Fruit fly (Drosophila melanogaster) Kc167 (cell line): ENCODE measurements around the gene syd.

Experiments
- Myc ChIP-seq: fragments of >200 bp; optimal IDR thresholded peaks from 2 replicates; lab custom pipeline; 2017; ENCODE audit warnings: missing external identifiers
- Sin3A ChIP-seq: fragments of >200 bp; optimal IDR thresholded peaks from 2 replicates; lab custom pipeline; 2018; ENCODE audit warnings: missing external identifiers
- h ChIP-seq: fragments of >200 bp; optimal IDR thresholded peaks from 3 replicates; lab custom pipeline; 2018; ENCODE audit warnings: missing external identifiers
- insv ChIP-seq: fragments of >200 bp; optimal IDR thresholded peaks from 3 replicates; lab custom pipeline; 2018; ENCODE audit warnings: missing external identifiers
- psq ChIP-seq: fragments of >200 bp; optimal IDR thresholded peaks from 2 replicates; lab custom pipeline; 2017; ENCODE audit warnings: missing external identifiers
- ttk ChIP-seq: sonication (Bioruptor generic); optimal IDR thresholded peaks from 2 replicates; lab custom pipeline; 2017; ENCODE audit warnings: missing external identifiers

syd gene

dm6 chr3L:7914969-7915596 is 20.8 kb downstream of the syd start, which contains the start of gene Tmem43:
Tmem43 (minus strand) TSS chr3L:7915120.
- no peak for TF ChIP-seq psq (lab: Kevin White, UChicago)

- TF ChIP-seq h (lab: Kevin White, UChicago) = no peak
- no peak for TF ChIP-seq Myc (lab: Kevin White, UChicago)
- TF ChIP-seq Sin3A (lab: Kevin White, UChicago) = no peak
- no peak for TF ChIP-seq ttk (lab: Kevin White, UChicago)
- TF ChIP-seq psq (lab: Kevin White, UChicago) = no peak
- TF ChIP-seq insv (lab: Kevin White, UChicago) = no peak
Measured at dm6 chr3L:7911765-7912556, 24.0 kb downstream of the syd start, which contains the start of the genes pbl and CG8281. pbl (minus strand) TSS chr3L:7911954. CG8281 (plus strand) TSS chr3L:7912463.

DNA sequence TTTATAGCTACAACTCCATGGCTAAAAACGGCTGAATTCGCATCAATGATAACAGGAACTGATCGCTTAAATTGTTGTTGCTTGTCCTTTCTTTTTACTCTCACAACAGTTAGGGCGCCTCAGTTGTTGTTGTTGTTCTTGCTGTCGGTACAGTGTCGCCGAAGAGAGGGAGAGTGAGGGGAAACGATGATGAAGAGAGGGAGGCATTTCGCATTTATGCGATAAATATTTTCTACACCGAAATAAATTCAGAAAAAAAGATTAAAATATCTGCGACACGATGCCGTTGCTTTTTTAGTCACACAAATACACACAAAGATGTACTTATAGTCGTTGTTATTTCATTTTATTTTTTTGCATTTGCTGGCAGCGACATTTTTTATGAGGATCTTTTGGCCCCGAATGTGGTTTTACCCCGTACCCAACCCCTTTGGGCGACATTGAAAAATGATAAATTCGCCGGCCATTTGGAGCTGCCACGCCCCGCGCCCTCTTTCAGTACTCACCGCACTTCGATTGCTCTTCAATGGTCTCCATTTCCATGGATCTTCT is 24.9 kb downstream of the syd start:
- no peak for TF ChIP-seq ttk (lab: Kevin White, UChicago)
- no peak for TF ChIP-seq Myc (lab: Kevin White, UChicago)
- no peak for TF ChIP-seq Sin3A (lab: Kevin White, UChicago)
- no peak for TF ChIP-seq psq (lab: Kevin White, UChicago)
- no peak for TF ChIP-seq h (lab: Kevin White, UChicago)
- no peak for TF ChIP-seq insv (lab: Kevin White, UChicago)

dm6 chr3L:7909695-7910463 is 26.0 kb downstream of the syd start:
- TF ChIP-seq h (lab: Kevin White, UChicago) (no peak), Sin3A (lab: Kevin White, UChicago) (no peak), insv (lab: Kevin White, UChicago) (no peak), ttk (lab: Kevin White, UChicago) (no peak), Myc (lab: Kevin White, UChicago) (no peak), psq (lab: Kevin White, UChicago) (no peak)

DNA sequence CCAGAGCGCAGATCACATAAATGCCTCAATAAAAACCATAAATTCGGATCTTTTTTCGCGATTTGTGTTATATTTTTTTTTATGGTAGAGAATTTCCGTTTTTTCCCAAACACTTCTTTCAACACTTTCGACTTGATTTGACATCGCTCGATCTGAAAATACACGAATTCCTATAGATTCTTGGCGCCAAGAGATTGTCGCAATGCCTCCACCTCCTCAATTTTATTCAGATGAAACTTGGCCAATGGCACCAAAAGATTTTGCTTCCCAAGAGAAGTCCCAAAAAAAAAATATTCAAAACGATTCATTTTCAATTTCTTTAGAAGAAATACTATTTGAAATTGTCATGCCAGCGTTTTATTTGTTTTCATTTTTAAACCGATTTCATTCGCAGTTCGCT is 31.4 kb downstream of the syd start:
- TF ChIP-seq ttk (lab: Kevin White, UChicago) (no peak), Myc (lab: Kevin White, UChicago) (no peak)

dm6 chr3L:7903489-7904150 is 32.3 kb downstream of the syd start:
- TF ChIP-seq ttk (lab: Kevin White, UChicago) (no peak), Sin3A (lab: Kevin White, UChicago) (no peak)

DNA sequence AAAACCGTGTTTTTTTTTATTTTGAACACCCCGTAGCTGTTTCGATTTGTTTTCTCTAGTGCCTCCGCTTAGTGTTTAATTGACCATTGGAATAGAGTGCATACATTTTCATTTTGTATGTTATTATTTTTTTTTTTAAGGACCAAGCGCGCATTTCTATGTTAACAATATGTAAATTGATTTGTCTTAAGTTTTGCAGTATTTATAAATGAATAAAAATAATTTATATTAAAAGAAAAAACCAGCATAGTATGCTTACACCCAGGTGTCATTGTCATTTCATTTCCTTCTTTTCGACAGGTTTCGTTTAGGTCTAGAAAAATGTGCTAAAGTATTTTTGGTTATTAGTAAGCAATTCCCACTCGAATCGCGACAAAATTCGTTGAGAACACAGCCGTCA is 41.3 kb downstream of the syd start, which contains the start of gene eIF4E5:
eIF4E5 (plus strand) TSS at position 301 of the 400 bp plus-strand sequence.
- TF ChIP-seq Myc (lab: Kevin White, UChicago) (no peak), psq (lab: Kevin White, UChicago) (no peak), ttk (lab: Kevin White, UChicago) (no peak), Sin3A (lab: Kevin White, UChicago) (no peak), insv (lab: Kevin White, UChicago) (no peak)

dm6 chr3L:7893840-7894239 is 42.1 kb downstream of the syd start:
- TF ChIP-seq psq (lab: Kevin White, UChicago) = no peak
- no peak for TF ChIP-seq Myc (lab: Kevin White, UChicago)
- no peak for TF ChIP-seq insv (lab: Kevin White, UChicago)
- TF ChIP-seq h (lab: Kevin White, UChicago) = no peak
- no peak for TF ChIP-seq ttk (lab: Kevin White, UChicago)
- TF ChIP-seq Sin3A (lab: Kevin White, UChicago) = no peak

DNA sequence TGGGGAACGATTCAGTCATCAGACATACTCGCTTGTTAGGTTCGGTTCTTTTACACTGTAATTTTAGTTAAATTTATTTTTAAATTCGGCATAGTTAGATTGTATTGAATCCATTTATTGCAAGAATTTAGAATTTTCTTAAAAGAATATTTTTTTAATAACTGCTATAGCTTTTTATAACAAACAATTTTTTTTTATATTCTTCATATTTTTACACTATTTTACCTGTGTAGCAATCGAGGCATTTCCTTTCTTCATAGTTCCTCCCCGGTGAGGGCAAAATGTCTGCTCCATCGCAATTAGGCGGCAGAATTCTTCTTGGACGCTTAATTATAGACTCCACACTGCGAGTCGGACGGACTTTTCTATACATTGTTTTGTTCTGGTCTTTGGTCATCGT is 45.4 kb downstream of the syd start:
- TF ChIP-seq ttk (lab: Kevin White, UChicago) (no peak), Myc (lab: Kevin White, UChicago) (no peak)

DNA sequence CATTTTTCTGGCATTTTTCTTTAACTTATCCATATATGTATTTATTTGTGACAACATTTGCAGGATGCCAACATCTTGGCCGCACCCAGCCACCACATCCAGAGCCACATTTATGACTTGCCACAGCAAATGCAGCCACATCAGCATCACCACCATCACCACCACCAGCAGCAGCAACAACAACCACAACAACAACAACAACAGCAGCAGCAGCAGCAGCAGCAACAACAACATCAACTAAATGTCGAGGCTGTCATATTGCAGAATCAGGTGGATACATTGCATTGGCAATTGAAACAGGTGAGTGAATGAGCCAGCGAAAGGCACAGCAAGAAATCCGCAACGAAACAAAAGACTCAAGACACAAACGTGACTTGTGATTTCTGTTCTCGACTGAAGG is 45.9 kb downstream of the syd start:
- no peak for TF ChIP-seq psq (lab: Kevin White, UChicago)

DNA sequence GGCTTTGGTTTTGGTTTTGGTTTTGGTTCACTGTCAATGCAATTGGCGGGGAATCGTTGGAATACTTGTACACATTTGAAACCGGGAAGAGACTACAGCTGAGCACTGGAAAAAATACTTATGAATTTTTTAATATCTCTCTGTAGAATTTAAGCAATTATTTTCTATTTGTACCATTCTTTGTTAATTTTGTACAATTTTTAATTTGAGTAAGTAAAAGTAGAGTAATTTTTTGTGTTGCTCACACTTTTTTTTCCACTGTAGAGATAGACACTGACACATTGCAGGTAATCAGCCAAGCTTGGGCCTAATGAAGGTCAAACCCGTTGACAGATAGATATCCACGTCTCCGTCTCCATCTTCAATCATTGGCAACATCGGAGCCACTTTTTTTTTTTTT is 52.6 kb downstream of the syd start:
- TF ChIP-seq insv (lab: Kevin White, UChicago) (no peak), ttk (lab: Kevin White, UChicago) (no peak), h (lab: Kevin White, UChicago) (no peak), Myc (lab: Kevin White, UChicago) (no peak), psq (lab: Kevin White, UChicago) (no peak), Sin3A (lab: Kevin White, UChicago) (no peak)
